Fruit fly (Drosophila melanogaster) whole organism, embryonic: ENCODE measurements around the gene CG10301.

Source experiments
- BEAF-32 ChIP-seq: fragments of 200-800 bp; sonication (Bioruptor generic); optimal IDR thresholded peaks from 3 replicates; lab custom pipeline; 2017; ENCODE audit warnings: missing biosample characterization, missing genetic modification characterization, mild to moderate bottlenecking, moderate library complexity, missing genetic modification reagents
- Bgb ChIP-seq: fragments of 200-800 bp; sonication (Bioruptor generic); IDR thresholded peaks from 2 replicates; pipeline ENCODE4 v1.3.6; 2022; ENCODE audit warnings: missing biosample characterization, missing genetic modification characterization; ENCODE audit not compliant: partially characterized antibody
- CG10431 ChIP-seq: fragments of 200-800 bp; sonication (Bioruptor generic); optimal IDR thresholded peaks from 3 replicates; lab custom pipeline; 2018; ENCODE audit warnings: missing biosample characterization, mild to moderate bottlenecking, missing genetic modification characterization
- CG11456 ChIP-seq: fragments of 200-800 bp; sonication (Bioruptor generic); IDR thresholded peaks from 3 replicates; pipeline ENCODE4 v1.3.6; 2022; ENCODE audit warnings: missing biosample characterization, missing genetic modification characterization
- CG12744 ChIP-seq: fragments of 200-800 bp; sonication (Bioruptor generic); optimal IDR thresholded peaks from 2 replicates; lab custom pipeline; 2016; ENCODE audit warnings: missing biosample characterization, missing genetic modification characterization
- CG14014 ChIP-seq: fragments of 200-800 bp; sonication (Bioruptor generic); IDR thresholded peaks from 2 replicates; pipeline ENCODE4 v1.3.6; 2022; ENCODE audit warnings: missing biosample characterization, missing genetic modification characterization
- CG18011 ChIP-seq: fragments of 200-800 bp; sonication (Bioruptor generic); optimal IDR thresholded peaks from 2 replicates; lab custom pipeline; 2017; ENCODE audit warnings: missing biosample characterization, missing genetic modification characterization, mild to moderate bottlenecking, moderate library complexity, missing genotype
- CG2129 ChIP-seq: fragments of 200-800 bp; sonication (Bioruptor generic); IDR thresholded peaks from 2 replicates; pipeline ENCODE4 v1.3.6; 2022; ENCODE audit warnings: missing biosample characterization, missing genetic modification characterization; ENCODE audit not compliant: partially characterized antibody
- CG32767 ChIP-seq: fragments of 200-800 bp; sonication (Bioruptor generic); IDR thresholded peaks from 2 replicates; pipeline ENCODE4 v1.3.6; 2022; ENCODE audit warnings: missing biosample characterization, missing genetic modification characterization
- CG4424 ChIP-seq: fragments of 200-800 bp; sonication (Bioruptor generic); optimal IDR thresholded peaks from 3 replicates; lab custom pipeline; 2016; ENCODE audit warnings: missing biosample characterization, missing genetic modification characterization
- CG4854 ChIP-seq: fragments of 200-800 bp; sonication (Bioruptor generic); optimal IDR thresholded peaks from 2 replicates; lab custom pipeline; 2016; ENCODE audit warnings: missing biosample characterization, missing genetic modification characterization, inconsistent platforms
- CG6175 ChIP-seq: fragments of 200-800 bp; sonication (Bioruptor generic); IDR thresholded peaks from 3 replicates; pipeline ENCODE4 v1.3.6; 2022; ENCODE audit warnings: missing biosample characterization, missing genetic modification characterization
- CG6791 ChIP-seq: fragments of 200-800 bp; sonication (Bioruptor generic); IDR thresholded peaks from 3 replicates; pipeline ENCODE4 v1.3.6; 2022; ENCODE audit warnings: missing biosample characterization, missing genetic modification characterization; ENCODE audit not compliant: partially characterized antibody
- CG7556 ChIP-seq: fragments of 200-800 bp; sonication (Bioruptor generic); optimal IDR thresholded peaks from 2 replicates; lab custom pipeline; 2017; ENCODE audit warnings: missing biosample characterization, mild to moderate bottlenecking, missing genetic modification characterization
- CG7928 ChIP-seq: fragments of 200-800 bp; sonication (Bioruptor generic); optimal IDR thresholded peaks from 2 replicates; lab custom pipeline; 2017; ENCODE audit warnings: missing biosample characterization, mild to moderate bottlenecking, missing genetic modification characterization
- CG7963 ChIP-seq: fragments of 200-800 bp; sonication (Bioruptor generic); IDR thresholded peaks from 3 replicates; pipeline ENCODE4 v1.3.6; 2022; ENCODE audit warnings: missing biosample characterization, missing genetic modification characterization; ENCODE audit not compliant: partially characterized antibody
- CG8359 ChIP-seq: fragments of 200-800 bp; sonication (Bioruptor generic); optimal IDR thresholded peaks from 2 replicates; lab custom pipeline; 2017; ENCODE audit warnings: missing biosample characterization, mild to moderate bottlenecking, missing genetic modification characterization, borderline replicate concordance
- CG9797 ChIP-seq: fragments of 200-800 bp; sonication (Bioruptor generic); optimal IDR thresholded peaks from 3 replicates; lab custom pipeline; 2018; ENCODE audit warnings: missing biosample characterization, mild to moderate bottlenecking, missing genetic modification characterization
- D19A ChIP-seq: fragments of 200-800 bp; optimal IDR thresholded peaks from 3 replicates; lab custom pipeline; 2019; ENCODE audit warnings: missing biosample characterization, mild to moderate bottlenecking, missing genetic modification characterization, moderate library complexity
- Deaf1 ChIP-seq: fragments of 200-800 bp; optimal IDR thresholded peaks from 3 replicates; lab custom pipeline; 2019; ENCODE audit warnings: missing biosample characterization, mild to moderate bottlenecking, missing genetic modification characterization, moderate library complexity
- HHEX ChIP-seq: fragments of 200-800 bp; sonication (Bioruptor generic); optimal IDR thresholded peaks from 3 replicates; lab custom pipeline; 2017; ENCODE audit warnings: missing biosample characterization, mild to moderate bottlenecking, missing genetic modification characterization, missing genetic modification reagents
- HLH3B ChIP-seq: fragments of 200-800 bp; sonication (Bioruptor generic); IDR thresholded peaks from 2 replicates; pipeline ENCODE4 v1.3.6; 2022; ENCODE audit warnings: missing biosample characterization, missing genetic modification characterization
- Hand ChIP-seq: fragments of 200-800 bp; sonication (Bioruptor generic); optimal IDR thresholded peaks from 2 replicates; lab custom pipeline; 2017; ENCODE audit warnings: mild to moderate bottlenecking, missing biosample characterization, missing genetic modification reagents, missing genetic modification characterization
- Hr51 ChIP-seq, 2 experiments: fragments of 200-800 bp; sonication (Bioruptor generic); optimal IDR thresholded peaks; 2 replicates in 1 of 2; 3 replicates in 1 of 2; lab custom pipeline; 2016 to 2018; ENCODE audit warnings: missing biosample characterization in 2 of 2, missing genetic modification characterization in 2 of 2, mild to moderate bottlenecking in 1 of 2, moderate library complexity in 1 of 2
- Hr78 ChIP-seq, 2 experiments: fragments of 200-800 bp in 1 of 2; fragments of >200 bp in 1 of 2; sonication (Bioruptor generic) in 1 of 2; optimal IDR thresholded peaks; 2 replicates each; lab custom pipeline; 2017 to 2019; ENCODE audit warnings: missing biosample characterization in 2 of 2, missing genetic modification characterization in 2 of 2, mild to moderate bottlenecking in 1 of 2, moderate library complexity in 1 of 2
- Med ChIP-seq: fragments of 200-800 bp; sonication (Bioruptor generic); peaks from one replicate; lab custom pipeline; 2016; ENCODE audit warnings: missing biosample characterization, missing genetic modification characterization, mild to moderate bottlenecking, inconsistent platforms, moderate library complexity
- Oli ChIP-seq: fragments of 200-800 bp; sonication (Bioruptor generic); optimal IDR thresholded peaks from 2 replicates; lab custom pipeline; 2018; ENCODE audit warnings: missing biosample characterization, mild to moderate bottlenecking, missing genetic modification characterization, moderate library complexity
- Opbp ChIP-seq: fragments of 200-800 bp; sonication (Bioruptor generic); IDR thresholded peaks from 3 replicates; pipeline ENCODE4 v1.3.6; 2022; ENCODE audit warnings: missing biosample characterization, missing genetic modification characterization; ENCODE audit not compliant: partially characterized antibody
- Rfx ChIP-seq: fragments of 200-800 bp; sonication (Bioruptor generic); IDR thresholded peaks from 2 replicates; pipeline ENCODE4 v1.3.6; 2022; ENCODE audit warnings: missing biosample characterization, missing genetic modification characterization
- Six4 ChIP-seq: fragments of 200-800 bp; sonication (Bioruptor generic); optimal IDR thresholded peaks from 2 replicates; lab custom pipeline; 2016; ENCODE audit warnings: missing biosample characterization, missing genetic modification characterization
- Ssrp ChIP-seq: fragments of 200-800 bp; sonication (Bioruptor generic); optimal IDR thresholded peaks from 2 replicates; lab custom pipeline; 2018; ENCODE audit warnings: missing biosample characterization, mild to moderate bottlenecking, missing genetic modification characterization, moderate library complexity
- Stat92E ChIP-seq, 3 experiments: fragments of >200 bp in 2 of 3; fragments of 200-800 bp in 1 of 3; sonication (Bioruptor generic) in 1 of 3; optimal IDR thresholded peaks; 2 replicates each; lab custom pipeline; 2017 to 2019; ENCODE audit warnings: missing biosample characterization in 3 of 3, missing genetic modification characterization in 3 of 3, mild to moderate bottlenecking in 1 of 3, moderate library complexity in 1 of 3
- ap ChIP-seq: fragments of 200-800 bp; sonication (Bioruptor generic); IDR thresholded peaks from 2 replicates; pipeline ENCODE4 v1.3.6; 2022; ENCODE audit warnings: missing biosample characterization, missing genetic modification characterization
- croc ChIP-seq: fragments of 200-800 bp; sonication (Bioruptor generic); conservative IDR thresholded peaks from 3 replicates; pipeline ENCODE4 v1.3.6; 2022; ENCODE audit warnings: missing biosample characterization, missing genetic modification characterization
- dmrt99B ChIP-seq: fragments of 200-800 bp; sonication (Bioruptor generic); optimal IDR thresholded peaks from 2 replicates; lab custom pipeline; 2018; ENCODE audit warnings: missing biosample characterization, mild to moderate bottlenecking, missing genetic modification characterization, moderate library complexity
- fru ChIP-seq: fragments of >200 bp; optimal IDR thresholded peaks from 2 replicates; lab custom pipeline; 2017
- hb ChIP-seq: fragments of 200-800 bp; sonication (Bioruptor generic); IDR thresholded peaks from 3 replicates; pipeline ENCODE4 v1.3.6; 2022; ENCODE audit warnings: missing biosample characterization, missing genetic modification characterization; ENCODE audit not compliant: partially characterized antibody
- inv ChIP-seq: fragments of 200-800 bp; sonication (Bioruptor generic); IDR thresholded peaks from 2 replicates; pipeline ENCODE4 v1.3.6; 2022; ENCODE audit warnings: missing biosample characterization, missing genetic modification characterization; ENCODE audit not compliant: partially characterized antibody
- ken ChIP-seq: fragments of 200-800 bp; sonication (Bioruptor generic); IDR thresholded peaks from 3 replicates; pipeline ENCODE4 v1.3.6; 2022; ENCODE audit warnings: missing biosample characterization, missing genetic modification characterization
- onecut ChIP-seq: fragments of 200-800 bp; sonication (Bioruptor generic); IDR thresholded peaks from 2 replicates; pipeline ENCODE4 v1.3.6; 2022; ENCODE audit warnings: missing biosample characterization, missing genetic modification characterization
- pho ChIP-seq: fragments of 200-800 bp; sonication (Bioruptor generic); optimal IDR thresholded peaks from 2 replicates; lab custom pipeline; 2016; ENCODE audit warnings: missing biosample characterization, missing genetic modification characterization
- prd ChIP-seq, 3 experiments: fragments of >200 bp in 2 of 3; fragments of 200-800 bp in 1 of 3; sonication (Bioruptor generic) in 1 of 3; optimal IDR thresholded peaks in 2 of 3; IDR thresholded peaks in 1 of 3; 2 replicates in 2 of 3; 3 replicates in 1 of 3; pipeline versions ENCODE4 v1.3.6 to Lab custom; 2017 to 2022; ENCODE audit warnings: missing biosample characterization in 1 of 3, missing genetic modification characterization in 1 of 3
- sr ChIP-seq: fragments of 200-800 bp; sonication (Bioruptor generic); IDR thresholded peaks from 3 replicates; pipeline ENCODE4 v1.3.6; 2022; ENCODE audit warnings: missing biosample characterization, missing genetic modification characterization
- toy ChIP-seq: fragments of 200-800 bp; sonication (Bioruptor generic); IDR thresholded peaks from 2 replicates; pipeline ENCODE4 v1.3.6; 2022; ENCODE audit warnings: missing biosample characterization, missing genetic modification characterization
- tx ChIP-seq: fragments of 200-800 bp; sonication (Bioruptor generic); optimal IDR thresholded peaks from 2 replicates; lab custom pipeline; 2016; ENCODE audit warnings: missing biosample characterization, missing genetic modification characterization
- wdn ChIP-seq: fragments of 200-800 bp; sonication (Bioruptor generic); IDR thresholded peaks from 2 replicates; pipeline ENCODE4 v1.3.6; 2022; ENCODE audit warnings: missing biosample characterization, missing genetic modification characterization
- wor ChIP-seq: fragments of 200-800 bp; sonication (Bioruptor generic); IDR thresholded peaks from 2 replicates; pipeline ENCODE4 v1.3.6; 2022; ENCODE audit warnings: missing biosample characterization, missing genetic modification characterization
- z ChIP-seq: fragments of 200-800 bp; sonication (Bioruptor generic); IDR thresholded peaks from 3 replicates; pipeline ENCODE4 v1.3.6; 2022; ENCODE audit warnings: missing biosample characterization, missing genetic modification characterization
- zen2 ChIP-seq: fragments of 200-800 bp; sonication (Bioruptor generic); IDR thresholded peaks from 3 replicates; pipeline ENCODE4 v1.3.6; 2022; ENCODE audit warnings: missing biosample characterization, missing genetic modification characterization; ENCODE audit not compliant: partially characterized antibody

The CG10301 gene

dm6 chr3R:23752728-23753127 is 42.8 kb downstream of the CG10301 start, which contains the start of the genes RanBP3 and Rpt5 (continued):
- TF ChIP-seq Bgb (peak; percentile 90), CG7963 (GFP tag; lab: Robert Waterston, UW) (peak; percentile 76), z (GFP tag; lab: Robert Waterston, UW) (no peak), CG9797 (GFP tag; lab: Kevin White, UChicago) (peak; percentile 40), CG14014 (0 out of 2 replicates have a peak, but pooled peaks have one; percentile 30), CG7556 (peak; percentile 17), hb (peak; percentile 78), pho (peak; percentile 75), zen2 (GFP tag; lab: Robert Waterston, UW) (peak; percentile 76), toy (GFP tag; lab: Robert Waterston, UW) (no peak), prd (optimal IDR thresholded peaks at IDR 0.05; lab: Kevin White, UChicago) (no peak), prd (GFP tag; IDR thresholded peaks at IDR 0.05; lab: Robert Waterston, UW) (peak; percentile 48; the same call in 2 of the 3 replicates), Oli (tag; lab: Kevin White, UChicago) (no peak), CG2129 (GFP tag; lab: Robert Waterston, UW) (peak; percentile 46; the same call in 1 of the 2 replicates), wor (no peak), Six4 (GFP tag; lab: Kevin White, UChicago) (peak; percentile 14), CG4854 (peak; percentile 62), HLH3B (GFP tag; lab: Robert Waterston, UW) (no peak), D19A (tag; lab: Kevin White, UChicago) (no peak), wdn (GFP tag; lab: Robert Waterston, UW) (peak; percentile 45; the same call in 1 of the 2 replicates), CG8359 (GFP tag; lab: Kevin White, UChicago) (no peak), Hr51 (GFP tag; optimal IDR thresholded peaks at IDR 0.05; lab: Kevin White, UChicago) (peak in 1 of 2 experiments; percentile 56), Deaf1 (tag; lab: Kevin White, UChicago) (no peak), Hr78 (GFP tag; optimal IDR thresholded peaks at IDR 0.05; lab: Kevin White, UChicago) (no peak), fru (lab: Kevin White, UChicago) (no peak), Hand (GFP tag; lab: Kevin White, UChicago) (no peak), HHEX (no peak), CG32767 (GFP tag; lab: Robert Waterston, UW) (no peak), CG10431 (no peak), tx (peak; percentile 44), sr (no peak), onecut (GFP tag; lab: Robert Waterston, UW) (peak; percentile 27; the same call in 1 of the 2 replicates), croc (GFP tag; lab: Robert Waterston, UW) (no peak), inv (GFP tag; lab: Robert Waterston, UW) (peak; percentile 70), Stat92E (GFP tag; optimal IDR thresholded peaks at IDR 0.05; lab: Kevin White, UChicago) (peak in 1 of 3 experiments; percentile 2), dmrt99B (tag; lab: Kevin White, UChicago) (no peak), Rfx (GFP tag; lab: Robert Waterston, UW) (peak; percentile 83), CG4424 (peak; percentile 31), ap (GFP tag; lab: Robert Waterston, UW) (no peak), BEAF-32 (GFP tag; lab: Kevin White, UChicago) (peak; percentile 82), CG7928 (no peak), CG6791 (peak; percentile 90), CG12744 (GFP tag; lab: Kevin White, UChicago) (peak; percentile 41), Opbp (GFP tag; lab: Robert Waterston, UW) (peak; percentile 90), CG6175 (no peak; the same call in 2 of the 3 replicates), ken (peak; percentile 62; the same call in 1 of the 3 replicates), Ssrp (tag; lab: Kevin White, UChicago) (no peak), CG11456 (GFP tag; lab: Robert Waterston, UW) (peak; percentile 80), CG18011 (GFP tag; lab: Kevin White, UChicago) (peak; percentile 62), Med (GFP tag; lab: Kevin White, UChicago) (peak; percentile 96)
